Fruit fly (Drosophila melanogaster) whole organism, wandering third instar larva: ENCODE results near the gene SIDL.

ENCODE experiments used
- Abd-B ChIP-seq: fragments of >200 bp; optimal IDR thresholded peaks from 2 replicates; lab custom pipeline; 2017; ENCODE audit warnings: missing biosample characterization, missing genetic modification characterization
- CG32264 ChIP-seq: fragments of 200-800 bp; sonication (Bioruptor generic); optimal IDR thresholded peaks from 2 replicates; lab custom pipeline; 2016; ENCODE audit warnings: missing biosample characterization, missing genetic modification characterization
- CG9705 ChIP-seq: fragments of 200-800 bp; sonication (Bioruptor generic); optimal IDR thresholded peaks from 2 replicates; lab custom pipeline; 2018; ENCODE audit warnings: missing biosample characterization, mild to moderate bottlenecking, missing genetic modification characterization
- CrebA ChIP-seq: fragments of 200-800 bp; sonication (Bioruptor generic); optimal IDR thresholded peaks from 2 replicates; lab custom pipeline; 2016; ENCODE audit warnings: missing biosample characterization, mild to moderate bottlenecking, missing genetic modification characterization, borderline replicate concordance
- Dfd ChIP-seq: fragments of >200 bp; optimal IDR thresholded peaks from 2 replicates; lab custom pipeline; 2017; ENCODE audit warnings: missing biosample characterization, missing genetic modification characterization
- Dif ChIP-seq: fragments of 200-275, 200-300 bp; sonication (Bioruptor generic); optimal IDR thresholded peaks from 2 replicates; lab custom pipeline; 2018; ENCODE audit warnings: missing biosample characterization, missing genetic modification characterization; ENCODE audit not compliant: partially characterized antibody
- GATAd ChIP-seq: sonication (Bioruptor generic); optimal IDR thresholded peaks from 2 replicates; lab custom pipeline; 2016; ENCODE audit warnings: missing biosample characterization, missing genetic modification characterization
- HLH106 ChIP-seq: fragments of 200-800 bp; optimal IDR thresholded peaks from 3 replicates; lab custom pipeline; 2019; ENCODE audit warnings: missing biosample characterization, mild to moderate bottlenecking, missing genetic modification characterization, moderate library complexity
- Hnf4 ChIP-seq: fragments of 200-800 bp; sonication (Bioruptor generic); optimal IDR thresholded peaks from 2 replicates; lab custom pipeline; 2016; ENCODE audit warnings: missing biosample characterization, mild to moderate bottlenecking, missing genetic modification characterization
- Hr78 ChIP-seq: fragments of >200 bp; optimal IDR thresholded peaks from 2 replicates; lab custom pipeline; 2017; ENCODE audit warnings: missing biosample characterization, missing genetic modification characterization
- Hr83 ChIP-seq: fragments of 200-300 bp; sonication (Bioruptor generic); optimal IDR thresholded peaks from 2 replicates; lab custom pipeline; 2016; ENCODE audit warnings: missing biosample characterization, mild to moderate bottlenecking, missing genetic modification characterization, moderate library complexity; ENCODE audit not compliant: poor library complexity, severe bottlenecking
- Jra ChIP-seq: sonication (Bioruptor generic); optimal IDR thresholded peaks from 2 replicates; lab custom pipeline; 2016; ENCODE audit warnings: missing biosample characterization, missing genetic modification characterization
- Mio ChIP-seq: sonication (Bioruptor generic); optimal IDR thresholded peaks from 2 replicates; lab custom pipeline; 2016; ENCODE audit warnings: missing biosample characterization, missing genetic modification characterization
- Myc ChIP-seq: fragments of >200 bp; optimal IDR thresholded peaks from 2 replicates; lab custom pipeline; 2017
- N ChIP-seq: fragments of >200 bp; optimal IDR thresholded peaks from 2 replicates; lab custom pipeline; 2018; ENCODE audit warnings: missing biosample characterization, missing external identifiers, missing genetic modification characterization
- OdsH ChIP-seq: fragments of 200-800 bp; sonication (Bioruptor generic); optimal IDR thresholded peaks from 2 replicates; lab custom pipeline; 2016; ENCODE audit warnings: missing biosample characterization, mild to moderate bottlenecking, missing genetic modification characterization
- Rel ChIP-seq, 2 experiments: fragments of 200-800 bp; sonication (Bioruptor generic) in 1 of 2; optimal IDR thresholded peaks; 2 replicates in 1 of 2; 3 replicates in 1 of 2; lab custom pipeline; 2016 to 2019; ENCODE audit warnings: mild to moderate bottlenecking in 2 of 2, missing biosample characterization in 2 of 2, missing genetic modification characterization in 2 of 2, moderate library complexity in 1 of 2
- Sp1 ChIP-seq: fragments of 200-800 bp; sonication (Bioruptor generic); optimal IDR thresholded peaks from 3 replicates; lab custom pipeline; 2019; ENCODE audit warnings: missing biosample characterization, mild to moderate bottlenecking, missing genetic modification characterization, moderate library complexity
- Vsx2 ChIP-seq: fragments of 200-300, 225-300 bp; sonication (Bioruptor generic); optimal IDR thresholded peaks from 2 replicates; lab custom pipeline; 2018; ENCODE audit warnings: missing biosample characterization, missing genetic modification characterization; ENCODE audit not compliant: partially characterized antibody
- br ChIP-seq: fragments of 200-800 bp; sonication (Bioruptor generic); optimal IDR thresholded peaks from 2 replicates; lab custom pipeline; 2016; ENCODE audit warnings: missing biosample characterization, missing genetic modification characterization
- brk ChIP-seq: fragments of 200-800 bp; sonication (Bioruptor generic); optimal IDR thresholded peaks from 2 replicates; lab custom pipeline; 2016; ENCODE audit warnings: missing biosample characterization, mild to moderate bottlenecking, missing genetic modification characterization
- dl ChIP-seq, 2 experiments: fragments of 175-275, 200-275 bp in 1 of 2; fragments of 200-275 bp in 1 of 2; sonication (Bioruptor generic); optimal IDR thresholded peaks; lab custom pipeline; 2018; ENCODE audit warnings: mild to moderate bottlenecking in 2 of 2, missing biosample characterization in 2 of 2, missing genetic modification characterization in 2 of 2, moderate library complexity in 2 of 2; ENCODE audit not compliant: partially characterized antibody in 2 of 2, insufficient read depth in 1 of 2
- dsf ChIP-seq: sonication (Bioruptor generic); optimal IDR thresholded peaks from 2 replicates; lab custom pipeline; 2016; ENCODE audit warnings: missing biosample characterization, missing genetic modification characterization, borderline replicate concordance
- ey ChIP-seq: fragments of 200-800 bp; sonication (Bioruptor generic); optimal IDR thresholded peaks from 2 replicates; lab custom pipeline; 2016; ENCODE audit warnings: missing biosample characterization, missing genetic modification characterization
- foxo ChIP-seq, 2 experiments: fragments of 200-800 bp; sonication (Bioruptor generic); optimal IDR thresholded peaks; 2 replicates in 1 of 2; 3 replicates in 1 of 2; lab custom pipeline; 2016 to 2017; ENCODE audit warnings: missing biosample characterization in 2 of 2, missing genetic modification characterization in 2 of 2
- fru ChIP-seq: fragments of 200-800 bp; sonication (Bioruptor generic); optimal IDR thresholded peaks from 3 replicates; lab custom pipeline; 2016; ENCODE audit warnings: missing biosample characterization, mild to moderate bottlenecking, missing genetic modification characterization
- h ChIP-seq: fragments of 200-800 bp; sonication (Bioruptor generic); optimal IDR thresholded peaks from 3 replicates; lab custom pipeline; 2016; ENCODE audit warnings: missing biosample characterization, mild to moderate bottlenecking, missing genetic modification characterization
- lola ChIP-seq: fragments of >200 bp; optimal IDR thresholded peaks from 2 replicates; lab custom pipeline; 2017; ENCODE audit warnings: missing biosample characterization, missing genetic modification characterization
- pan ChIP-seq: fragments of >200 bp; optimal IDR thresholded peaks from 2 replicates; lab custom pipeline; 2017
- psq ChIP-seq: fragments of 200-800 bp; sonication (Bioruptor generic); optimal IDR thresholded peaks from 3 replicates; lab custom pipeline; 2017; ENCODE audit warnings: missing biosample characterization, mild to moderate bottlenecking, missing genetic modification characterization, moderate library complexity
- rgr ChIP-seq: fragments of 200-800 bp; sonication (Bioruptor generic); optimal IDR thresholded peaks from 3 replicates; lab custom pipeline; 2016; ENCODE audit warnings: missing biosample characterization, mild to moderate bottlenecking, missing genetic modification characterization
- sage ChIP-seq: fragments of 200-800 bp; sonication (Bioruptor generic); optimal IDR thresholded peaks from 2 replicates; lab custom pipeline; 2016; ENCODE audit warnings: missing biosample characterization, mild to moderate bottlenecking, missing genetic modification characterization
- sv ChIP-seq: fragments of 200-800 bp; sonication (Bioruptor generic); optimal IDR thresholded peaks from 3 replicates; lab custom pipeline; 2016; ENCODE audit warnings: missing biosample characterization, missing genetic modification characterization
- tai ChIP-seq: sonication (Bioruptor generic); optimal IDR thresholded peaks from 2 replicates; lab custom pipeline; 2016; ENCODE audit warnings: missing biosample characterization, missing genetic modification characterization
- usp ChIP-seq: fragments of >200 bp; optimal IDR thresholded peaks from 2 replicates; lab custom pipeline; 2017; ENCODE audit warnings: missing biosample characterization, missing genetic modification characterization
- woc ChIP-seq: sonication (Bioruptor generic); optimal IDR thresholded peaks from 2 replicates; lab custom pipeline; 2016; ENCODE audit warnings: missing biosample characterization, mild to moderate bottlenecking, missing genetic modification characterization

SIDL gene

DNA sequence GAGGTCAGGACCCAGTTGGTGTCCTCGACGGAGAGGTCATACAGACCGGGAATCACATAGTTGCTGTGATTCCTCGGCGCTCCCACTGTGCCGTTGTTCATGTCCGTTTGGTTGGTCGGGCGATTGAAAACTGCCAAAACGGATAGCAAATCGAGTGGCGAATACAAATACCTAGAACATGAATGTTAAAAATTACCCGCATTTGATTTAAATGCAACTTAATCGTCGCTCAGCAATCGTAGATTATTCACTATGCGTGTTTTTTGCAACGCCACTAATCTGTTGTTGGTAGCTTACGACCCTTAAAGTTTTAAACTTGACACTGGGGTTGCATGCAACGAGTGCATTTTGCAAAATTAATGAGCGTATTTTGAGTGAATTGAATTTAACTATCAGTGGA is 30.4 kb upstream of the SIDL start, which contains the start of gene Amt:
Amt (minus strand) TSS at position 101 of the 400 bp plus-strand sequence.
- TF ChIP-seq OdsH (no peak), Myc (lab: Kevin White, UChicago) (no peak), dsf (no peak), tai (GFP tag; lab: Kevin White, UChicago) (no peak), Rel (GFP tag; optimal IDR thresholded peaks at IDR 0.05; lab: Kevin White, UChicago) (no peak), Rel (tag; optimal IDR thresholded peaks at IDR 0.05; lab: Kevin White, UChicago) (no peak), Mio (GFP tag; lab: Kevin White, UChicago) (no peak), pan (lab: Kevin White, UChicago) (no peak), CrebA (GFP tag; lab: Kevin White, UChicago) (no peak), foxo (GFP tag; optimal IDR thresholded peaks at IDR 0.05; lab: Kevin White, UChicago) (no peak), usp (GFP tag; lab: Kevin White, UChicago) (no peak), dl (GFP tag; optimal IDR thresholded peaks at IDR 0.05; lab: Kevin White, UChicago; ENCODE audit: insufficient read depth in 1 of 2, partially characterized antibody in 2 of 2) (no peak), Sp1 (GFP tag; lab: Kevin White, UChicago) (no peak), brk (GFP tag; lab: Kevin White, UChicago) (no peak), lola (GFP tag; lab: Kevin White, UChicago) (no peak), Hr83 (GFP tag; lab: Kevin White, UChicago) (no peak), Jra (no peak), CG9705 (no peak), Dfd (GFP tag; lab: Kevin White, UChicago) (no peak), Dif (GFP tag; lab: Kevin White, UChicago) (no peak), CG32264 (no peak)

DNA sequence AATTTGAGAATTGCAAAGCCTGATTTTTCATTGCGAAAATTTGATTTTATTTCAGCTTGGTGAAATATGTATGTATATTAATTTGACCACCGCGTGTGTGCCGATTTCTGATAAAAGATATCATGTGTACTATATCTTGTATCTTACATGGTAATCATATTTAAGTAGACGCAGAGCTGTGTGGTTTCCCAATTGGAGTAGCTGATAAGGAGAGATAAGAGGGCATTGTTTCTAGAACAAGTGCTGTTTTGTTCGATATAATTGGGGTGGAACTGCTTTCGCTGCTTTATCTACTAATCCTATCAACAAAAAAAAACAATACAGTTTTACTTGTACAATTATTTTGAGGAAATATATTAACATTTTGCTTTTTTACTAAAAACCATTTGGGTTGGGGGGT is 27.9 kb upstream of the SIDL start:
- no peak for TF ChIP-seq dl (GFP tag; optimal IDR thresholded peaks at IDR 0.05; lab: Kevin White, UChicago; ENCODE audit: insufficient read depth in 1 of 2, partially characterized antibody in 2 of 2)
- TF ChIP-seq tai (GFP tag; lab: Kevin White, UChicago) = no peak
- peak; percentile 8 for TF ChIP-seq Sp1 (GFP tag; lab: Kevin White, UChicago)
- TF ChIP-seq br (GFP tag; lab: Kevin White, UChicago) = peak; percentile 4
- peak in 1 of 2 experiments; percentile 22 for TF ChIP-seq foxo (GFP tag; optimal IDR thresholded peaks at IDR 0.05; lab: Kevin White, UChicago)
- no peak for TF ChIP-seq lola (GFP tag; lab: Kevin White, UChicago)
- peak; percentile 7 for TF ChIP-seq h (GFP tag; lab: Kevin White, UChicago)
- no peak for TF ChIP-seq Dfd (GFP tag; lab: Kevin White, UChicago)
- TF ChIP-seq Mio (GFP tag; lab: Kevin White, UChicago) = no peak
- TF ChIP-seq HLH106 (tag; lab: Kevin White, UChicago) = no peak
- TF ChIP-seq dsf = no peak
- TF ChIP-seq woc = no peak
- TF ChIP-seq pan (lab: Kevin White, UChicago) = no peak
- peak; percentile 9 for TF ChIP-seq Jra
- TF ChIP-seq Hr78 = no peak
- no peak for TF ChIP-seq rgr
- no peak for TF ChIP-seq Rel (GFP tag; optimal IDR thresholded peaks at IDR 0.05; lab: Kevin White, UChicago)
- peak; percentile 98 for TF ChIP-seq Rel (tag; optimal IDR thresholded peaks at IDR 0.05; lab: Kevin White, UChicago)
- TF ChIP-seq Vsx2 (GFP tag; lab: Kevin White, UChicago) = no peak
- TF ChIP-seq GATAd (GFP tag; lab: Kevin White, UChicago) = no peak
- TF ChIP-seq psq (GFP tag; lab: Kevin White, UChicago) = no peak
- TF ChIP-seq Myc (lab: Kevin White, UChicago) = no peak
- TF ChIP-seq fru (GFP tag; lab: Kevin White, UChicago) = no peak
- no peak for TF ChIP-seq Hnf4 (GFP tag; lab: Kevin White, UChicago)
- no peak for TF ChIP-seq N (GFP tag; lab: Kevin White, UChicago)
- TF ChIP-seq OdsH = no peak

DNA sequence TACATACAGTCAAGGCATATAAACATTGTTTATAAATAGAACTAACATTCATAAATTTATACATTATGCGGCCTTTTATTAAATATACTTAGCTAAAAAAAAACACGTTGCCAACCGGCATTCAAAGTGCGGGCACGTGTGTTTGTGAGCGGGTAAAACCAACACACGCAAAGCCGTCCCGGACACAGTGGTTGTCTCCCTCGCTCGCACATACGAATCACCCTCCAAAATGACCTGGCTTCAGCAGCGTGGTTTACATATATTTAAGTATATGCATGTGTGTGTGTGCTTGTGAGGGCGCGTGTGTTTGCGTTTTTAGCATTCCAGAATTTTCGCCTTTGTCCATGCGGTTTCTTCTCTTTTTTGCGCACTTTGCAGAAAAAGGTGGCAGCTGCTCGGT is 24.8 kb upstream of the SIDL start:
- TF ChIP-seq woc = no peak
- peak; percentile 4 for TF ChIP-seq ey
- TF ChIP-seq fru (GFP tag; lab: Kevin White, UChicago) = peak; percentile 0
- TF ChIP-seq sv (GFP tag; lab: Kevin White, UChicago) = no peak
- TF ChIP-seq OdsH = no peak
- TF ChIP-seq foxo (GFP tag; optimal IDR thresholded peaks at IDR 0.05; lab: Kevin White, UChicago) = no peak
- TF ChIP-seq br (GFP tag; lab: Kevin White, UChicago) = no peak
- TF ChIP-seq pan (lab: Kevin White, UChicago) = no peak
- TF ChIP-seq Hr78 = peak; percentile 29
- no peak for TF ChIP-seq Sp1 (GFP tag; lab: Kevin White, UChicago)
- TF ChIP-seq psq (GFP tag; lab: Kevin White, UChicago) = no peak
- peak; percentile 30 for TF ChIP-seq CG32264
- TF ChIP-seq Hr83 (GFP tag; lab: Kevin White, UChicago) = no peak
- no peak for TF ChIP-seq CG9705
- peak; percentile 69 for TF ChIP-seq N (GFP tag; lab: Kevin White, UChicago)
- no peak for TF ChIP-seq tai (GFP tag; lab: Kevin White, UChicago)
- TF ChIP-seq h (GFP tag; lab: Kevin White, UChicago) = peak; percentile 63
- no peak for TF ChIP-seq Hnf4 (GFP tag; lab: Kevin White, UChicago)
- no peak for TF ChIP-seq Mio (GFP tag; lab: Kevin White, UChicago)
- TF ChIP-seq Dfd (GFP tag; lab: Kevin White, UChicago) = no peak
- TF ChIP-seq usp (GFP tag; lab: Kevin White, UChicago) = no peak
- TF ChIP-seq dl (GFP tag; optimal IDR thresholded peaks at IDR 0.05; lab: Kevin White, UChicago; ENCODE audit: insufficient read depth in 1 of 2, partially characterized antibody in 2 of 2) = no peak
- peak; percentile 60 for TF ChIP-seq sage (GFP tag; lab: Kevin White, UChicago)
- peak; percentile 33 for TF ChIP-seq Jra
- peak; percentile 56 for TF ChIP-seq Myc (lab: Kevin White, UChicago)
- TF ChIP-seq Rel (GFP tag; optimal IDR thresholded peaks at IDR 0.05; lab: Kevin White, UChicago) = peak; percentile 9
- TF ChIP-seq Rel (tag; optimal IDR thresholded peaks at IDR 0.05; lab: Kevin White, UChicago) = peak; percentile 34
- no peak for TF ChIP-seq Abd-B (GFP tag; lab: Kevin White, UChicago)
- TF ChIP-seq Dif (GFP tag; lab: Kevin White, UChicago) = peak; percentile 48
- TF ChIP-seq dsf = no peak
- peak; percentile 13 for TF ChIP-seq rgr
- no peak for TF ChIP-seq HLH106 (tag; lab: Kevin White, UChicago)
- TF ChIP-seq GATAd (GFP tag; lab: Kevin White, UChicago) = no peak
- peak; percentile 34 for TF ChIP-seq brk (GFP tag; lab: Kevin White, UChicago)
- TF ChIP-seq, all 38 proteins: peak for 13
